Fruit fly (Drosophila melanogaster) whole organism, embryonic: Measurements from ENCODE around the gene Oatp30B.

Experiments
- Aef1 ChIP-seq: fragments of 200-800 bp; sonication (Bioruptor generic); IDR thresholded peaks from 3 replicates; pipeline ENCODE4 v1.3.6; 2022; ENCODE audit warnings: missing biosample characterization, missing genetic modification characterization
- Atf-2 ChIP-seq: fragments of 200-800 bp; sonication (Bioruptor generic); optimal IDR thresholded peaks from 2 replicates; lab custom pipeline; 2016; ENCODE audit warnings: missing biosample characterization, missing genetic modification characterization
- B-H1 ChIP-seq: fragments of 200-800 bp; sonication (Bioruptor generic); IDR thresholded peaks from 3 replicates; pipeline ENCODE4 v1.3.6; 2022; ENCODE audit warnings: missing biosample characterization, missing genetic modification characterization
- BtbVII ChIP-seq: fragments of 200-800 bp; sonication (Bioruptor generic); optimal IDR thresholded peaks from 3 replicates; lab custom pipeline; 2017; ENCODE audit warnings: missing biosample characterization, mild to moderate bottlenecking, missing genetic modification characterization
- CG10267 ChIP-seq: fragments of 200-800 bp; sonication (Bioruptor generic); optimal IDR thresholded peaks from 2 replicates; lab custom pipeline; 2018; ENCODE audit warnings: missing biosample characterization, mild to moderate bottlenecking, missing genetic modification characterization, moderate library complexity
- CG11504 ChIP-seq: fragments of 200-800 bp; sonication (Bioruptor generic); optimal IDR thresholded peaks from 3 replicates; lab custom pipeline; 2019; ENCODE audit warnings: missing biosample characterization, mild to moderate bottlenecking, missing genetic modification characterization, moderate library complexity
- CG12236 ChIP-seq: fragments of 200-800 bp; sonication (Bioruptor generic); optimal IDR thresholded peaks from 2 replicates; lab custom pipeline; 2016; ENCODE audit warnings: missing biosample characterization, missing genetic modification characterization
- CG13624 ChIP-seq: fragments of 200-800 bp; sonication (Bioruptor generic); optimal IDR thresholded peaks from 2 replicates; lab custom pipeline; 2016; ENCODE audit warnings: missing biosample characterization, missing genetic modification characterization
- CG14710 ChIP-seq: fragments of 200-800 bp; sonication (Bioruptor generic); optimal IDR thresholded peaks from 3 replicates; lab custom pipeline; 2019; ENCODE audit warnings: missing biosample characterization, mild to moderate bottlenecking, missing genetic modification characterization, moderate library complexity
- CG15011 ChIP-seq: fragments of 200-800 bp; sonication (Bioruptor generic); optimal IDR thresholded peaks from 3 replicates; lab custom pipeline; 2018; ENCODE audit warnings: missing biosample characterization, mild to moderate bottlenecking, missing genetic modification characterization
- CG17186 ChIP-seq: fragments of 200-800 bp; sonication (Bioruptor generic); optimal IDR thresholded peaks from 3 replicates; lab custom pipeline; 2017; ENCODE audit warnings: missing biosample characterization, missing genetic modification reagents, missing genetic modification characterization
- CG17912 ChIP-seq: fragments of 200-800 bp; sonication (Bioruptor generic); optimal IDR thresholded peaks from 2 replicates; lab custom pipeline; 2018; ENCODE audit warnings: missing biosample characterization, mild to moderate bottlenecking, missing genetic modification characterization
- CG1792 ChIP-seq: fragments of 200-800 bp; sonication (Bioruptor generic); optimal IDR thresholded peaks from 2 replicates; lab custom pipeline; 2016; ENCODE audit warnings: missing biosample characterization, missing genetic modification characterization
- CG18262 ChIP-seq: fragments of 200-800 bp; optimal IDR thresholded peaks from 3 replicates; lab custom pipeline; 2019; ENCODE audit warnings: missing biosample characterization, mild to moderate bottlenecking, missing genetic modification characterization, moderate library complexity
- CG18476 ChIP-seq: fragments of 200-800 bp; sonication (Bioruptor generic); optimal IDR thresholded peaks from 2 replicates; lab custom pipeline; 2016; ENCODE audit warnings: missing biosample characterization, mild to moderate bottlenecking, missing genetic modification characterization
- CG32767 ChIP-seq: fragments of 200-800 bp; sonication (Bioruptor generic); IDR thresholded peaks from 2 replicates; pipeline ENCODE4 v1.3.6; 2022; ENCODE audit warnings: missing biosample characterization, missing genetic modification characterization
- CG33213 ChIP-seq: fragments of 200-800 bp; sonication (Bioruptor generic); optimal IDR thresholded peaks from 3 replicates; lab custom pipeline; 2016; ENCODE audit warnings: missing biosample characterization, missing genetic modification characterization
- CG4328 ChIP-seq: fragments of 200-800 bp; sonication (Bioruptor generic); optimal IDR thresholded peaks from 3 replicates; lab custom pipeline; 2017; ENCODE audit warnings: missing biosample characterization, missing genetic modification reagents, missing genetic modification characterization
- CG4424 ChIP-seq: fragments of 200-800 bp; sonication (Bioruptor generic); optimal IDR thresholded peaks from 3 replicates; lab custom pipeline; 2016; ENCODE audit warnings: missing biosample characterization, missing genetic modification characterization
- CG4820 ChIP-seq: fragments of 200-800 bp; sonication (Bioruptor generic); optimal IDR thresholded peaks from 3 replicates; lab custom pipeline; 2016; ENCODE audit warnings: missing biosample characterization, missing genetic modification characterization
- CG4854 ChIP-seq: fragments of 200-800 bp; sonication (Bioruptor generic); optimal IDR thresholded peaks from 2 replicates; lab custom pipeline; 2016; ENCODE audit warnings: missing biosample characterization, missing genetic modification characterization, inconsistent platforms
- CG6765 ChIP-seq: fragments of 200-800 bp; sonication (Bioruptor generic); optimal IDR thresholded peaks from 3 replicates; lab custom pipeline; 2017; ENCODE audit warnings: missing biosample characterization, mild to moderate bottlenecking, missing genetic modification characterization
- CG8281 ChIP-seq: fragments of 200-800 bp; sonication (Bioruptor generic); optimal IDR thresholded peaks from 2 replicates; lab custom pipeline; 2018; ENCODE audit warnings: missing biosample characterization, mild to moderate bottlenecking, missing genetic modification characterization, moderate library complexity
- CG8359 ChIP-seq: fragments of 200-800 bp; sonication (Bioruptor generic); optimal IDR thresholded peaks from 2 replicates; lab custom pipeline; 2017; ENCODE audit warnings: missing biosample characterization, mild to moderate bottlenecking, missing genetic modification characterization, borderline replicate concordance
- Ets65A ChIP-seq: fragments of 200-800 bp; sonication (Bioruptor generic); peaks from one replicate; lab custom pipeline; 2016; ENCODE audit warnings: missing biosample characterization, missing genetic modification characterization
- Ets97D ChIP-seq: fragments of 200-800 bp; sonication (Bioruptor generic); optimal IDR thresholded peaks from 3 replicates; lab custom pipeline; 2016; ENCODE audit warnings: missing biosample characterization, missing genetic modification characterization
- Fer2 ChIP-seq: fragments of 200-800 bp; sonication (Bioruptor generic); optimal IDR thresholded peaks from 2 replicates; lab custom pipeline; 2018; ENCODE audit warnings: missing biosample characterization, mild to moderate bottlenecking, missing genetic modification characterization, moderate library complexity
- Hey ChIP-seq: fragments of 200-800 bp; sonication (Bioruptor generic); optimal IDR thresholded peaks from 3 replicates; lab custom pipeline; 2018; ENCODE audit warnings: missing biosample characterization, mild to moderate bottlenecking, missing genetic modification characterization
- MBD-R2 ChIP-seq: fragments of 200-800 bp; sonication (Bioruptor generic); IDR thresholded peaks from 2 replicates; pipeline ENCODE4 v1.3.6; 2022; ENCODE audit warnings: missing biosample characterization, missing genetic modification characterization
- MTF-1 ChIP-seq: fragments of 200-800 bp; sonication (Bioruptor generic); optimal IDR thresholded peaks from 2 replicates; lab custom pipeline; 2018; ENCODE audit warnings: missing biosample characterization, mild to moderate bottlenecking, missing genetic modification characterization, borderline replicate concordance
- Med ChIP-seq: fragments of 200-800 bp; sonication (Bioruptor generic); peaks from one replicate; lab custom pipeline; 2016; ENCODE audit warnings: missing biosample characterization, missing genetic modification characterization, mild to moderate bottlenecking, inconsistent platforms, moderate library complexity
- Nf-YC ChIP-seq: fragments of 200-800 bp; optimal IDR thresholded peaks from 3 replicates; lab custom pipeline; 2019; ENCODE audit warnings: missing biosample characterization, mild to moderate bottlenecking, missing genetic modification characterization, moderate library complexity
- Opbp ChIP-seq: fragments of 200-800 bp; sonication (Bioruptor generic); IDR thresholded peaks from 3 replicates; pipeline ENCODE4 v1.3.6; 2022; ENCODE audit warnings: missing biosample characterization, missing genetic modification characterization; ENCODE audit not compliant: partially characterized antibody
- Pdp1 ChIP-seq, 2 experiments: fragments of 200-800 bp; sonication (Bioruptor generic); optimal IDR thresholded peaks; 3 replicates each; lab custom pipeline; 2016; ENCODE audit warnings: missing biosample characterization in 2 of 2, missing genetic modification characterization in 2 of 2, mild to moderate bottlenecking in 1 of 2, moderate library complexity in 1 of 2
- Rfx ChIP-seq: fragments of 200-800 bp; sonication (Bioruptor generic); IDR thresholded peaks from 2 replicates; pipeline ENCODE4 v1.3.6; 2022; ENCODE audit warnings: missing biosample characterization, missing genetic modification characterization
- Sox102F ChIP-seq: fragments of 200-800 bp; sonication (Bioruptor generic); optimal IDR thresholded peaks from 2 replicates; lab custom pipeline; 2018; ENCODE audit warnings: missing biosample characterization, mild to moderate bottlenecking, missing genetic modification characterization, moderate library complexity
- ab ChIP-seq: fragments of 200-800 bp; sonication (Bioruptor generic); optimal IDR thresholded peaks from 2 replicates; lab custom pipeline; 2016; ENCODE audit warnings: missing biosample characterization, missing genetic modification characterization
- ap ChIP-seq: fragments of 200-800 bp; sonication (Bioruptor generic); IDR thresholded peaks from 2 replicates; pipeline ENCODE4 v1.3.6; 2022; ENCODE audit warnings: missing biosample characterization, missing genetic modification characterization
- fd64A ChIP-seq: fragments of 200-800 bp; sonication (Bioruptor generic); optimal IDR thresholded peaks from 3 replicates; lab custom pipeline; 2018; ENCODE audit warnings: missing biosample characterization, mild to moderate bottlenecking, missing genetic modification characterization
- gsb ChIP-seq: fragments of 200-800 bp; sonication (Bioruptor generic); IDR thresholded peaks from 2 replicates; pipeline ENCODE4 v1.3.6; 2022; ENCODE audit warnings: missing biosample characterization, missing genetic modification characterization
- jing ChIP-seq: fragments of 200-800 bp; sonication (Bioruptor generic); optimal IDR thresholded peaks from 2 replicates; lab custom pipeline; 2018; ENCODE audit warnings: missing biosample characterization, mild to moderate bottlenecking, missing genetic modification characterization
- kah ChIP-seq: fragments of 200-800 bp; sonication (Bioruptor generic); optimal IDR thresholded peaks from 2 replicates; lab custom pipeline; 2018; ENCODE audit warnings: missing biosample characterization, mild to moderate bottlenecking, missing genetic modification characterization
- knrl ChIP-seq: fragments of 200-800 bp; sonication (Bioruptor generic); IDR thresholded peaks from 3 replicates; pipeline ENCODE4 v1.3.6; 2022; ENCODE audit warnings: missing biosample characterization, missing genetic modification characterization; ENCODE audit not compliant: partially characterized antibody
- nmo ChIP-seq: fragments of 200-800 bp; sonication (Bioruptor generic); optimal IDR thresholded peaks from 2 replicates; lab custom pipeline; 2018; ENCODE audit warnings: missing biosample characterization, mild to moderate bottlenecking, missing genetic modification characterization, moderate library complexity
- nom ChIP-seq: fragments of 200-800 bp; sonication (Bioruptor generic); optimal IDR thresholded peaks from 2 replicates; lab custom pipeline; 2017; ENCODE audit warnings: missing biosample characterization, missing genetic modification characterization, mild to moderate bottlenecking, moderate library complexity, missing genetic modification reagents
- ranshi ChIP-seq: fragments of 200-800 bp; sonication (Bioruptor generic); IDR thresholded peaks from 2 replicates; pipeline ENCODE4 v1.3.6; 2022; ENCODE audit warnings: missing biosample characterization, missing genetic modification characterization
- schlank ChIP-seq: fragments of 200-800 bp; sonication (Bioruptor generic); optimal IDR thresholded peaks from 2 replicates; lab custom pipeline; 2018; ENCODE audit warnings: missing biosample characterization, mild to moderate bottlenecking, missing genetic modification characterization
- scrt ChIP-seq: fragments of 200-800 bp; sonication (Bioruptor generic); optimal IDR thresholded peaks from 2 replicates; lab custom pipeline; 2018; ENCODE audit warnings: missing biosample characterization, mild to moderate bottlenecking, missing genetic modification characterization, moderate library complexity
- sqz ChIP-seq: fragments of 200-800 bp; sonication (Bioruptor generic); optimal IDR thresholded peaks from 3 replicates; lab custom pipeline; 2018; ENCODE audit warnings: missing biosample characterization, mild to moderate bottlenecking, missing genetic modification characterization
- ttk ChIP-seq: fragments of 200-800 bp; sonication (Bioruptor generic); IDR thresholded peaks from 2 replicates; pipeline ENCODE4 v2.1.2; 2022; ENCODE audit warnings: missing biosample characterization, missing genetic modification characterization

Gene Oatp30B

dm6 chr2L:9490788-9491187 lies 30.2 kb upstream of the Oatp30B start (continued):
- TF ChIP-seq CG18262 (peak; percentile 48), CG10267 (tag; lab: Kevin White, UChicago) (peak; percentile 0), BtbVII (peak; percentile 85), CG17186 (GFP tag; lab: Kevin White, UChicago) (no peak), CG13624 (GFP tag; lab: Kevin White, UChicago) (peak; percentile 67), Ets65A (peak; percentile 97), Rfx (GFP tag; lab: Robert Waterston, UW) (peak; percentile 72), CG15011 (GFP tag; lab: Kevin White, UChicago) (peak; percentile 50), MTF-1 (GFP tag; lab: Kevin White, UChicago) (peak; percentile 81), Med (GFP tag; lab: Kevin White, UChicago) (peak; percentile 96), ap (GFP tag; lab: Robert Waterston, UW) (no peak), CG4424 (GFP tag; lab: Kevin White, UChicago) (peak; percentile 50), CG12236 (GFP tag; lab: Kevin White, UChicago) (no peak), CG17912 (GFP tag; lab: Kevin White, UChicago) (peak; percentile 65), Opbp (no peak), Ets97D (GFP tag; lab: Kevin White, UChicago) (peak; percentile 99), Atf-2 (GFP tag; lab: Kevin White, UChicago) (peak; percentile 34), CG18476 (GFP tag; lab: Kevin White, UChicago) (peak; percentile 1), jing (GFP tag; lab: Kevin White, UChicago) (peak; percentile 24), sqz (GFP tag; lab: Kevin White, UChicago) (peak; percentile 50), Aef1 (GFP tag; lab: Robert Waterston, UW) (peak; percentile 41; the same call in 1 of the 3 replicates), ttk (GFP tag; lab: Robert Waterston, UW) (no peak), B-H1 (GFP tag; lab: Robert Waterston, UW) (peak; percentile 49; the same call in 1 of the 3 replicates), gsb (0 out of 2 replicates have a peak, but pooled peaks have one; percentile 13), nom (GFP tag; lab: Kevin White, UChicago) (peak; percentile 87), MBD-R2 (peak; percentile 62; the same call in 1 of the 2 replicates), CG33213 (GFP tag; lab: Kevin White, UChicago) (peak; percentile 73), CG32767 (GFP tag; lab: Robert Waterston, UW) (no peak), CG6765 (peak; percentile 87), CG8281 (tag; lab: Kevin White, UChicago) (peak; percentile 4), CG14710 (peak; percentile 24), fd64A (GFP tag; lab: Kevin White, UChicago) (peak; percentile 57), CG8359 (GFP tag; lab: Kevin White, UChicago) (no peak), CG11504 (tag; lab: Kevin White, UChicago) (peak; percentile 67), schlank (tag; lab: Kevin White, UChicago) (peak; percentile 48), ab (GFP tag; lab: Kevin White, UChicago) (no peak), nmo (GFP tag; lab: Kevin White, UChicago) (peak; percentile 51), ranshi (GFP tag; lab: Robert Waterston, UW) (peak; percentile 55), Pdp1 (GFP tag; optimal IDR thresholded peaks at IDR 0.05; lab: Kevin White, UChicago) (peak in 1 of 2 experiments; percentile 5), scrt (GFP tag; lab: Kevin White, UChicago) (peak; percentile 72), Sox102F (GFP tag; lab: Kevin White, UChicago) (peak; percentile 12), knrl (GFP tag; lab: Robert Waterston, UW) (peak; percentile 31; the same call in 1 of the 3 replicates), CG1792 (GFP tag; lab: Kevin White, UChicago) (peak; percentile 44), Fer2 (tag; lab: Kevin White, UChicago) (peak; percentile 55), Hey (tag; lab: Kevin White, UChicago) (no peak), CG4820 (GFP tag; lab: Kevin White, UChicago) (peak; percentile 1), Nf-YC (peak; percentile 73), CG4328 (peak; percentile 75), CG4854 (GFP tag; lab: Kevin White, UChicago) (peak; percentile 41), kah (GFP tag; lab: Kevin White, UChicago) (peak; percentile 20)
